Worm (Caenorhabditis elegans): ENCODE measurements around the gene C01B9.4.
"Not testable (repeated sequence)": the region's sequence is repeated elsewhere in the genome, so short reads cannot be mapped to it uniquely, and the experiment has no call there.

- TF ChIP-seq pha-4, unc-39 (tag; optimal IDR thresholded peaks at IDR 0.05): not testable (repeated sequence)
Measured at ce11 chrII:13818043-13818442, 34.3 kb upstream of the C01B9.4 start, which contains the start of gene his-16.

Measured in whole organism, mixed stage, embryonic.